Worm (Caenorhabditis elegans) whole organism, mixed stage, embryonic: ENCODE data around the gene K12H6.5.
A peak's percentile ranks its signal among the peaks of the same experiment; 100 is the strongest.

ENCODE experiments used
- bed-3 ChIP-seq: fragments of 200-800 bp; sonication (Bioruptor generic); optimal IDR thresholded peaks from 3 replicates; lab custom pipeline; 2018; ENCODE audit warnings: mild to moderate bottlenecking, missing genetic modification characterization, moderate library complexity, missing compliant biosample characterization
- blmp-1 ChIP-seq: fragments of 150-350 bp; optimal IDR thresholded peaks from 2 replicates; lab custom pipeline; 2014; ENCODE audit warnings: missing biosample characterization, missing genetic modification characterization
- ceh-43 ChIP-seq: fragments of 200-800 bp; sonication (Bioruptor generic); optimal IDR thresholded peaks from 2 replicates; lab custom pipeline; 2018; ENCODE audit warnings: mild to moderate bottlenecking, missing genetic modification characterization, moderate library complexity, missing compliant biosample characterization
- ceh-83 ChIP-seq: fragments of 200-800 bp; sonication (Bioruptor generic); optimal IDR thresholded peaks from 2 replicates; lab custom pipeline; 2018; ENCODE audit warnings: mild to moderate bottlenecking, missing genetic modification characterization, missing compliant biosample characterization
- ces-1 ChIP-seq: fragments of 150-350 bp; optimal IDR thresholded peaks from 2 replicates; lab custom pipeline; 2014; ENCODE audit warnings: missing biosample characterization, missing genetic modification reagents, missing genetic modification characterization
- cnd-1 ChIP-seq: fragments of 200-800 bp; sonication (Bioruptor generic); optimal IDR thresholded peaks from 2 replicates; lab custom pipeline; 2018; ENCODE audit warnings: mild to moderate bottlenecking, missing genetic modification characterization, missing compliant biosample characterization
- drap-1 ChIP-seq: fragments of 200-800 bp; sonication (Bioruptor generic); optimal IDR thresholded peaks from 3 replicates; lab custom pipeline; 2018; ENCODE audit warnings: mild to moderate bottlenecking, missing genetic modification characterization, missing compliant biosample characterization
- elt-1 ChIP-seq: sonication (generic microtip); optimal IDR thresholded peaks from 2 replicates; lab custom pipeline; 2017; ENCODE audit warnings: missing genetic modification characterization, mild to moderate bottlenecking, missing compliant biosample characterization, antibody characterized with exemption, moderate library complexity, borderline replicate concordance; ENCODE audit not compliant: insufficient read depth
- elt-3 ChIP-seq: fragments of 150-350 bp; optimal IDR thresholded peaks from 2 replicates; lab custom pipeline; 2014; ENCODE audit warnings: missing biosample characterization, missing genetic modification characterization
- flh-1 ChIP-seq: fragments of 200-800 bp; sonication (Bioruptor generic); optimal IDR thresholded peaks from 2 replicates; lab custom pipeline; 2018; ENCODE audit warnings: mild to moderate bottlenecking, missing genetic modification characterization, moderate library complexity, missing compliant biosample characterization
- ham-2 ChIP-seq: fragments of 200-800 bp; sonication (Bioruptor generic); optimal IDR thresholded peaks from 2 replicates; lab custom pipeline; 2018; ENCODE audit warnings: mild to moderate bottlenecking, missing genetic modification characterization, missing compliant biosample characterization
- hlh-1 ChIP-seq: fragments of 150-350 bp; optimal IDR thresholded peaks from 2 replicates; lab custom pipeline; 2014; ENCODE audit warnings: missing biosample characterization, missing genetic modification reagents, missing genetic modification characterization
- lin-13 ChIP-seq: fragments of 150-350 bp; optimal IDR thresholded peaks from 2 replicates; lab custom pipeline; 2014; ENCODE audit warnings: missing biosample characterization, missing genetic modification characterization
- lin-32 ChIP-seq: fragments of 200-800 bp; sonication (Bioruptor generic); optimal IDR thresholded peaks from 2 replicates; lab custom pipeline; 2018; ENCODE audit warnings: mild to moderate bottlenecking, missing genetic modification characterization, missing compliant biosample characterization
- mab-5 ChIP-seq: fragments of 150-350 bp; optimal IDR thresholded peaks from 2 replicates; lab custom pipeline; 2014; ENCODE audit warnings: missing biosample characterization, missing genetic modification characterization
- mep-1 ChIP-seq: fragments of 150-350 bp; optimal IDR thresholded peaks from 2 replicates; lab custom pipeline; 2017; ENCODE audit warnings: missing biosample characterization, missing genetic modification reagents, missing genetic modification characterization, inconsistent platforms
- mls-2 ChIP-seq: sonication (generic microtip); optimal IDR thresholded peaks from 2 replicates; lab custom pipeline; 2016; ENCODE audit warnings: mild to moderate bottlenecking, missing genetic modification characterization, moderate library complexity, missing compliant biosample characterization
- nhr-2 ChIP-seq: fragments of 150-350 bp; optimal IDR thresholded peaks from 2 replicates; lab custom pipeline; 2014; ENCODE audit warnings: missing biosample characterization, missing genetic modification characterization
- nhr-28 ChIP-seq: fragments of 150-350 bp; optimal IDR thresholded peaks from 2 replicates; lab custom pipeline; 2014; ENCODE audit warnings: missing biosample characterization, missing genetic modification characterization
- nhr-76 ChIP-seq: sonication (generic microtip); optimal IDR thresholded peaks from 2 replicates; lab custom pipeline; 2017; ENCODE audit warnings: missing biosample characterization, missing genetic modification characterization
- pha-4 ChIP-seq: fragments of 150-350 bp; optimal IDR thresholded peaks from 2 replicates; lab custom pipeline; 2018; ENCODE audit warnings: missing biosample characterization, missing genetic modification reagents, missing genetic modification characterization
- sem-2 ChIP-seq: fragments of 200-800 bp; sonication (Bioruptor generic); optimal IDR thresholded peaks from 2 replicates; lab custom pipeline; 2018; ENCODE audit warnings: mild to moderate bottlenecking, missing genetic modification characterization, missing compliant biosample characterization
- snpc-4 ChIP-seq: fragments of 150-350 bp; optimal IDR thresholded peaks from 2 replicates; lab custom pipeline; 2014; ENCODE audit warnings: missing biosample characterization, missing genetic modification characterization
- tbx-8 ChIP-seq: fragments of 200-800 bp; sonication (Bioruptor generic); optimal IDR thresholded peaks from 2 replicates; lab custom pipeline; 2018; ENCODE audit warnings: mild to moderate bottlenecking, missing genetic modification characterization, moderate library complexity, missing compliant biosample characterization
- unc-120 ChIP-seq: sonication (generic microtip); optimal IDR thresholded peaks from 2 replicates; lab custom pipeline; 2017; ENCODE audit warnings: missing genetic modification characterization, missing compliant biosample characterization; ENCODE audit not compliant: poor library complexity, severe bottlenecking
- unc-39 ChIP-seq: fragments of 150-350 bp; optimal IDR thresholded peaks from 2 replicates; lab custom pipeline; 2014; ENCODE audit warnings: missing biosample characterization, missing genetic modification characterization
- unc-62 ChIP-seq: fragments of 150-350 bp; optimal IDR thresholded peaks from 2 replicates; lab custom pipeline; 2014; ENCODE audit warnings: missing biosample characterization, missing genetic modification reagents, missing genetic modification characterization
- zip-8 ChIP-seq: fragments of 150-350 bp; optimal IDR thresholded peaks from 2 replicates; lab custom pipeline; 2014; ENCODE audit warnings: missing biosample characterization, missing genetic modification characterization
- ztf-11 ChIP-seq: fragments of 150-350 bp; optimal IDR thresholded peaks from 2 replicates; lab custom pipeline; 2014; ENCODE audit warnings: missing biosample characterization, missing genetic modification characterization

Gene K12H6.5

DNA sequence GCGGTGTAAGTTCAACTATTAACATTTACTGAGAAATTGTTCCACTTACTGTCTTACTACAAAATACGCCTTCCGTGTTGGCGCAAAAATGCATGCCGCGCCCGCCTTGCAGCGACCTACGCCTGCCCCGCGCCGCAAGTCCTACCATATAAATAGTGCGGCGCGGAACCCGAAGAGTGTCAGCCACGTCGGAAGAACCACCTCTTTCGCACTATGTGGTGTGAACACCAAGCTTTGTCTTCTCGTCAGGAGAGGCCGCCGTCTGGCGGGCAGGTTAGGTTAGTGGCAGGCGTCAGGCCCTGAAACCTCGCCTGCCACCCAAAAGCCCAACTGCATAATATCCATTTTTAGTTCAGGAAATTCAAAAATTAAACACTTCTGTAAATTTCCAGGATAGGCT is 39.4 kb upstream of the K12H6.5 start:
- TF ChIP-seq ham-2 (GFP tag; lab: Kevin White, UChicago): no peak
- no peak for TF ChIP-seq drap-1
- no peak for TF ChIP-seq lin-13 (tag; lab: Kevin White, UChicago)
- no peak for TF ChIP-seq snpc-4 (tag; lab: Kevin White, UChicago)
- TF ChIP-seq nhr-2: no peak
- TF ChIP-seq flh-1: no peak
- TF ChIP-seq cnd-1: no peak
- no peak for TF ChIP-seq mab-5 (tag; lab: Kevin White, UChicago)
- TF ChIP-seq tbx-8 (GFP tag; lab: Kevin White, UChicago): no peak
- no peak for TF ChIP-seq pha-4 (tag; lab: Kevin White, UChicago)
- TF ChIP-seq bed-3 (GFP tag; lab: Kevin White, UChicago): no peak
- no peak for TF ChIP-seq blmp-1 (tag; lab: Kevin White, UChicago)
- TF ChIP-seq lin-32: no peak
- no peak for TF ChIP-seq unc-39 (tag; lab: Kevin White, UChicago)
- no peak for TF ChIP-seq sem-2 (GFP tag; lab: Kevin White, UChicago)
- TF ChIP-seq ztf-11: no peak
- no peak for TF ChIP-seq unc-62 (GFP tag; lab: Kevin White, UChicago)

ce11 chrII:2864229-2864628 is 38.3 kb upstream of the K12H6.5 start, which contains the start of gene Y110A2AL.5:
TSS of gene Y110A2AL.5 (plus strand) at chrII:2864529.
- no peak for TF ChIP-seq flh-1
- TF ChIP-seq sem-2 (GFP tag; lab: Kevin White, UChicago): no peak
- no peak for TF ChIP-seq elt-3
- no peak for TF ChIP-seq mab-5 (tag; lab: Kevin White, UChicago)
- TF ChIP-seq snpc-4 (tag; lab: Kevin White, UChicago): no peak
- no peak for TF ChIP-seq zip-8 (tag; lab: Kevin White, UChicago)
- no peak for TF ChIP-seq drap-1
- no peak for TF ChIP-seq mep-1 (tag; lab: Kevin White, UChicago)
- TF ChIP-seq hlh-1: no peak
- TF ChIP-seq ces-1 (GFP tag; lab: Kevin White, UChicago): no peak
- TF ChIP-seq tbx-8 (GFP tag; lab: Kevin White, UChicago): no peak
- no peak for TF ChIP-seq pha-4 (tag; lab: Kevin White, UChicago)
- TF ChIP-seq blmp-1 (tag; lab: Kevin White, UChicago): no peak
- TF ChIP-seq nhr-76 (tag; lab: Kevin White, UChicago): no peak
- TF ChIP-seq nhr-2: no peak
- no peak for TF ChIP-seq mls-2 (tag; lab: Kevin White, UChicago)

DNA sequence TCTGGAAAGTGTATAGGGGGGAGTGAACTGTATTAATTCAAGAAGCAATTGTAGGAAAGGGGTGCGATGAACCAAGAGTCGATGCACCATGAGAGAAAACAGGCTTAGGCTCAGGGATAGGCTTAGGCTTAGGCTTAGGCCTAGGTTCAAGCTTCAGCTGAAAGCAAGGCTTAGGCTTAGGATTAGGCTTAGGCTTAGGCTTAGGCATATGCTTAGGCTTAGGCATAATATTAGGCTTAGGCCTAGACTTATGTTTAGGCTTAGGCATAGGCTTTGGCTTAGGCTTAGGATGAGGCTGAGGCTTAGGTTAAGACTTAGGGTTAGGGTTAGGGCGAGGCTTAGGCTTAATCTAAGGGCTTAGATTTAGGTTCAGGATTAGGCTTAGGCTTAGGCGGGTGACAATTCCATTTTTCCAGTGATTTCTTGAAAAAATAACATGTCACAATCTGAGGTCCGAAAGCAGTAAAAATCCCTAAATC is 36.6 kb upstream of the K12H6.5 start:
- TF ChIP-seq elt-3 (no peak), ham-2 (GFP tag; lab: Kevin White, UChicago) (peak; percentile 23)

DNA sequence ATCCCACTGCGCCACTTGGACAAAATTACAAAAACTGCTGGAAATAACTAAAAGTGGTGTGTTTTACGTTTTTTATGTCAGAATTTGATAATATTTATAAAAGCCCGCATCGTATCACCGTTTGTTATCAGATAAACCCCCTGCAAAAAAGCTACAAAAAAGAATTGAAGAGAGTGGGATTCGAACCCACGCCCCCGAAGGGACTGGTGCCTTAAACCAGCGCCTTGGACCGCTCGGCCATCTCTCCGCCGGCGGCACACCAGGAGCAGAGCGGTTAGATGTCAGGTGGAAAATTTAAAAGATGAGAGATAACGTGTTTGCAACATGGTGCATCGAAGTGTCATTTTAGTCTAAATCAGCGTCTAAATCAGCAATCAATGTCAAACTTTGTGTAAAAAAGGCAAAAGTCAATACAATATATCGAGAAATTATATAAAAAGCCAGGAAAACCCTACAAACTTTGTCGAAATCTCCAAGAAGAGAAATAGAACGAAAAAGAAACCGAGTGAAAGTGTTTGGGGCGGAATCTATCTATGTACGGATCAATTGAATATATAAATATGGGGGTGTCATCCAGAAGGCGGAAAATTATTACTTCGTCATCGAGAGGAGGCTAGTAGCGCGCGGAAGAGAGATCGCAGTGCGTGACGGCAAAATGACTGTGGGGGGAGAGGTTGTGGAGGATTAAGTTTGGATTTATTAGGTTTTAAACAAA is 35.6 kb upstream of the K12H6.5 start:
- TF ChIP-seq nhr-28 (tag; lab: Kevin White, UChicago): no peak
- no peak for TF ChIP-seq mep-1 (tag; lab: Kevin White, UChicago)
- TF ChIP-seq ceh-43 (GFP tag; lab: Kevin White, UChicago): no peak
- peak; percentile 74 for TF ChIP-seq blmp-1 (tag; lab: Kevin White, UChicago)
- no peak for TF ChIP-seq unc-62 (GFP tag; lab: Kevin White, UChicago)
- peak; percentile 49 for TF ChIP-seq unc-120 (tag; lab: Kevin White, UChicago)
- no peak for TF ChIP-seq elt-1 (tag; lab: Kevin White, UChicago)
- peak; percentile 55 for TF ChIP-seq ceh-83 (GFP tag; lab: Kevin White, UChicago)
- no peak for TF ChIP-seq nhr-2
- no peak for TF ChIP-seq elt-3
- peak; percentile 31 for TF ChIP-seq mls-2 (tag; lab: Kevin White, UChicago)
- TF ChIP-seq nhr-76 (tag; lab: Kevin White, UChicago): no peak
- TF ChIP-seq ham-2 (GFP tag; lab: Kevin White, UChicago): peak; percentile 14
- no peak for TF ChIP-seq ztf-11
- TF ChIP-seq mab-5 (tag; lab: Kevin White, UChicago): no peak
- no peak for TF ChIP-seq lin-13 (tag; lab: Kevin White, UChicago)
